Worm (Caenorhabditis elegans): Measurements from ENCODE around the gene dhs-31.
A peak's percentile ranks its signal among the peaks of the same experiment; 100 is the strongest.

The dhs-31 gene

DNA sequence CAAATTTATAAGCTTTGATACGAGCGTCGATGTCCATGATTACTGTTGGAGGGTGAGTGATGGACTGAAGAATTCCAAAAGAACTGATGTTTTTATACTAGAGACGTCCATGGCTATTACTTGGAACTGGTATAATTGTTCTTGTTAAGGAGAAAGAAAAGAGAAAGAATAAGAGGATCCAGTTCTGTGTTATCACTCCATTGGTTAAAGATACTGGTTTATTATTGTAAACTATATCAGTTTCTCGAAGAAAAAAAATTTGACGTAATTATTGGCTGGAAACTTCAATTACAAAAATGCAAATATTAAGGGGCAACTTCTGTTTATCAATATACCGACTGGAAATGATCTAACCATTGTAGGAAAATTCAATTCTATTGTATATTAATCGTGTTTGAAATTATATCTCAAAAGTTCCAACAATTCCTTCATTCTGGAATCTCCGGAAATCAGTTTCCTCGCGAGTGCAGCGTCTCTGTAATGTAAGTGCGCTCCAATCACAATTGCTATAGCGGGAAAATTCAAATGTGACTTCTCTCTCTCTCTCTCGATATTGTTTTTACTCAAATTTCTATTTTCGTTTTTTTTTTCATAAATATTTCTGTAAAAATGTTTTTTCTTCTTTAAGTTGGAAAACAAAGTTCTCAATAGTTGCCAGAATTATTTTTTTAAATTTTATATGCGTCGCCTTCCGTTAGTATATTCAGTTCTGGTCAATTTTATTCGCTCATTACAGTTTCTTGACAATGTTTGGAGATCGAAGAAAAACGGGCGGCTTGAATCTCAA, 44.9 kb upstream of the dhs-31 start, which contains the start of the genes col-2 and ndc-80 (continued):
- TF ChIP-seq Y53G8AR.9 (GFP tag; conservative IDR thresholded peaks at IDR 0.05) (no peak), snpc-3.4 (tag; optimal IDR thresholded peaks at IDR 0.05) (peak; percentile 55), Y67H2A.10 (GFP tag; conservative IDR thresholded peaks at IDR 0.05) (no peak), aptf-3 (GFP tag; IDR thresholded peaks at IDR 0.05) (no peak), B0261.1 (tag; optimal IDR thresholded peaks at IDR 0.05) (no peak), unc-130 (GFP tag; optimal IDR thresholded peaks at IDR 0.05) (peak; percentile 17), pbrm-1 (GFP tag; IDR thresholded peaks at IDR 0.05) (no peak), lin-40 (tag; optimal IDR thresholded peaks at IDR 0.05) (no peak), madf-10 (tag; optimal IDR thresholded peaks at IDR 0.05) (no peak), D2030.7 (GFP tag; IDR thresholded peaks at IDR 0.05) (peak; percentile 48; the same call in 1 of the 2 replicates), let-526 (GFP tag; IDR thresholded peaks at IDR 0.05) (no peak), dpff-1 (tag; optimal IDR thresholded peaks at IDR 0.05) (no peak), lsl-1 (GFP tag; optimal IDR thresholded peaks at IDR 0.05) (peak; percentile 44), ZK185.1 (tag; optimal IDR thresholded peaks at IDR 0.05; ENCODE audit: poor library complexity, severe bottlenecking) (no peak), T26A5.8 (tag; optimal IDR thresholded peaks at IDR 0.05) (no peak), B0035.1 (tag; optimal IDR thresholded peaks at IDR 0.05) (no peak), akir-1 (GFP tag; optimal IDR thresholded peaks at IDR 0.05) (no peak), cebp-2 (GFP tag; IDR thresholded peaks at IDR 0.05) (no peak), F22D6.2 (tag; optimal IDR thresholded peaks at IDR 0.05) (no peak), tlf-1 (GFP tag; optimal IDR thresholded peaks at IDR 0.05) (no peak), Y53F4B.3 (GFP tag; IDR thresholded peaks at IDR 0.05) (no peak), atf-7 (tag; optimal IDR thresholded peaks at IDR 0.05) (no peak), zfh-2 (GFP tag; conservative IDR thresholded peaks at IDR 0.05) (no peak), rec-8 (tag; optimal IDR thresholded peaks at IDR 0.05) (no peak), unc-62 (GFP tag; optimal IDR thresholded peaks at IDR 0.05) (no peak), nhr-120 (GFP tag; IDR thresholded peaks at IDR 0.05) (no peak), lsy-27 (tag; optimal IDR thresholded peaks at IDR 0.05; ENCODE audit: borderline replicate concordance, insufficient read depth) (no peak), somi-1 (GFP tag; optimal IDR thresholded peaks at IDR 0.05) (no peak), mcd-1 (GFP tag; IDR thresholded peaks at IDR 0.05) (peak; percentile 91), F49E8.2 (tag; optimal IDR thresholded peaks at IDR 0.05; ENCODE audit: insufficient read depth) (peak; percentile 37), ccch-3 (GFP tag; optimal IDR thresholded peaks at IDR 0.05) (no peak), tbx-9 (tag; optimal IDR thresholded peaks at IDR 0.05; ENCODE audit: borderline replicate concordance) (no peak), dox-1 (GFP tag; IDR thresholded peaks at IDR 0.05) (peak; percentile 56), ceh-40 (GFP tag; IDR thresholded peaks at IDR 0.05) (no peak), rcor-1 (GFP tag; IDR thresholded peaks at IDR 0.05) (0 out of 2 replicates have a peak, but pooled peaks have one; percentile 13), ztf-25 (GFP tag; IDR thresholded peaks at IDR 0.05) (no peak), F57A8.1 (GFP tag; optimal IDR thresholded peaks at IDR 0.05) (no peak), ceh-27 (GFP tag; optimal IDR thresholded peaks at IDR 0.05) (peak; percentile 44), aptf-2 (GFP tag; conservative IDR thresholded peaks at IDR 0.05) (no peak), nfya-1 (tag; optimal IDR thresholded peaks at IDR 0.05; ENCODE audit: borderline replicate concordance, insufficient read depth) (no peak), nhr-27 (tag; optimal IDR thresholded peaks at IDR 0.05) (no peak), bed-1 (GFP tag; IDR thresholded peaks at IDR 0.05) (no peak)

Data from whole organism, young adult.